Worm (Caenorhabditis elegans): Measurements from ENCODE around the gene col-40.

col-40 gene

DNA sequence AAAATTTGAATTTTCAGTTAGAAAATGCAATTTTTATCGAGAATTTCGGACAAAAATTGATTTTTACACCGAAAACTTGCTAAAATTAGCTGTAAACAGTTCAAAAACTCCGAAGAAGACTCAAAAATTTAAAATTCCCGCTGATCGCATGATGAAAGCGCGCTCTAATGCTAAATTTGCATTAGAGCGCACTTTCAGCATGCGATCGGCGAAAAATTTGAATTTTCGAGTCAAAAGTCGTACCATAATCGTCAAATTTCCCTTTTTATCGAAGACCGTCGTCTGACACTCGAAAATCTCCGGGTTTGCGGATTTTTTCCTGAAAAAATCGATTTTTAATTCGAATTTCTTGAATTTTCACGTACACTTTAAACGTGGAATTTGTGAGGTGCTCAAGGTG lies 26.5 kb upstream of the col-40 start:
- TF ChIP-seq fkh-4 (tag; optimal IDR thresholded peaks at IDR 0.05; ENCODE audit: borderline replicate concordance) (no peak), efl-1 (optimal IDR thresholded peaks at IDR 0.05) (no peak), efl-1 (GFP tag; optimal IDR thresholded peaks at IDR 0.05 in 1 of 2) (peak in 1 of 2 experiments; percentile 49), nhr-84 (tag; optimal IDR thresholded peaks at IDR 0.05) (no peak)

DNA sequence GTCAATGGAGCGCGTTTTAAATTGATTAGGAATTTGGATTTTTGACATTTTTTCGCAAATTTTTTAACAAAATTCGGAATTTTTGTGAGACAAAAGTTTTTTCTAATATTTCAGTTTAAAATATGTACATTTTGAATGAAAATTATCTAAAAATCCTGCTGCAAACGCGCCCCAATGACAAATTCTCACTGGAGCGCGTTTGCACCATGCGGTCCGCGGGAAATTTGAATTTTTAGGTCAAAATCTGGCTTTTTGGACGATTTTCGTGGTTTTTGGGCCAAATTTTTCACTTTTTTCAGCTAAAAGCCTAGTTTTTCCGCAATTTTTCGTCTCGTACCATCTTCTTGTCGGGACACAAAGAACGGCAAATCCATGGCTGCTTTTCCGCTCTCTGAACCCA lies 26.0 kb upstream of the col-40 start:
- TF ChIP-seq hpl-2 (GFP tag; optimal IDR thresholded peaks at IDR 0.05) (no peak), ztf-4 (tag; optimal IDR thresholded peaks at IDR 0.05) (no peak), xbp-1 (tag; optimal IDR thresholded peaks at IDR 0.05) (no peak), ceh-8 (GFP tag; optimal IDR thresholded peaks at IDR 0.05) (no peak)

ce11 chrII:1131821-1132220 lies 25.1 kb upstream of the col-40 start:
- TF ChIP-seq lir-3 (tag; optimal IDR thresholded peaks at IDR 0.05; ENCODE audit: poor library complexity), result no peak
- TF ChIP-seq lin-39 (tag; optimal IDR thresholded peaks at IDR 0.05), result no peak
- no peak for TF ChIP-seq mdl-1 (tag; optimal IDR thresholded peaks at IDR 0.05)
- TF ChIP-seq mab-9 (GFP tag; IDR thresholded peaks at IDR 0.05), result no peak
- TF ChIP-seq sptf-1 (tag; optimal IDR thresholded peaks at IDR 0.05), result no peak
- no peak for TF ChIP-seq lsy-2 (tag; optimal IDR thresholded peaks at IDR 0.05)

ce11 chrII:1131367-1131766 lies 24.6 kb upstream of the col-40 start:
- TF ChIP-seq tlp-1 (tag; optimal IDR thresholded peaks at IDR 0.05), result no peak
- TF ChIP-seq efl-1 (optimal IDR thresholded peaks at IDR 0.05), result no peak
- no peak for TF ChIP-seq efl-1 (GFP tag; optimal IDR thresholded peaks at IDR 0.05 in 1 of 2)
- TF ChIP-seq dpl-1 (GFP tag; optimal IDR thresholded peaks at IDR 0.05), result no peak
- no peak for TF ChIP-seq vab-15 (tag; optimal IDR thresholded peaks at IDR 0.05)
- TF ChIP-seq Y116A8C.19 (tag; optimal IDR thresholded peaks at IDR 0.05; ENCODE audit: borderline replicate concordance), result no peak
- TF ChIP-seq C16A3.4 (tag; optimal IDR thresholded peaks at IDR 0.05), result no peak
- TF ChIP-seq nhr-84 (tag; optimal IDR thresholded peaks at IDR 0.05), result no peak
- no peak for TF ChIP-seq lin-13 (GFP tag; optimal IDR thresholded peaks at IDR 0.05)
- no peak for TF ChIP-seq rnt-1 (tag; optimal IDR thresholded peaks at IDR 0.05)
- no peak for TF ChIP-seq pqm-1 (tag; optimal IDR thresholded peaks at IDR 0.05)
- TF ChIP-seq ceh-63 (GFP tag; optimal IDR thresholded peaks at IDR 0.05), result no peak
- no peak for TF ChIP-seq ceh-90 (tag; optimal IDR thresholded peaks at IDR 0.05)

DNA sequence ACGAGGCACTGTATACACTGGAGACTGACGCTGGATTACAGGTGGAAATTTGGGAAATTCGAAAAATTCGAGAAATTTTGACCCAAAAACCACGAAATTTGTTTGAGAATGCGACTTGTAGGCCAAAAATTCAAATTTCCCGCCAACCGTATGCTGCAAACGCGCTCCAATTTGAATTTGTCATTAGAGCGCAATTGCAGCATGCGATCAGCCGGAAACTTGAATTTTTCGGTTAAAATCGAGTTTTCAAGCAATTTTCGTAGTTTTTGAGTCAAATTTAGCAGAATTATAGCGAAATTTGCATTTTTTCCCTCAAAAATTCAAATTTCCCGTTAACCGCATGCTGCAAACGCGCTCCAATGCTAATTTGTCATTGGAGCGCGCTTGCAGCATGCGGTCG lies 23.5 kb upstream of the col-40 start:
- TF ChIP-seq ceh-63 (GFP tag; optimal IDR thresholded peaks at IDR 0.05), result no peak
- TF ChIP-seq nhr-85 (tag), result peak; percentile 9

ce11 chrII:1127676-1128075 lies 20.9 kb upstream of the col-40 start, which contains the start of gene taf-6.1:
TSS of gene taf-6.1 (plus strand) at chrII:1127976.
- TF ChIP-seq nhr-237 (tag; optimal IDR thresholded peaks at IDR 0.05) (no peak), mef-2 (tag; optimal IDR thresholded peaks at IDR 0.05) (no peak), elt-3 (tag; optimal IDR thresholded peaks at IDR 0.05) (no peak), nhr-12 (tag; optimal IDR thresholded peaks at IDR 0.05) (no peak), grh-1 (GFP tag; IDR thresholded peaks at IDR 0.05) (no peak), nhr-90 (tag; optimal IDR thresholded peaks at IDR 0.05; ENCODE audit: poor library complexity) (no peak), zip-4 (GFP tag; optimal IDR thresholded peaks at IDR 0.05) (no peak), mab-9 (GFP tag; IDR thresholded peaks at IDR 0.05) (no peak), nhr-11 (tag; optimal IDR thresholded peaks at IDR 0.05) (no peak), nhr-47 (tag; optimal IDR thresholded peaks at IDR 0.05) (no peak), dpl-1 (GFP tag; optimal IDR thresholded peaks at IDR 0.05) (no peak), nhr-77 (tag; optimal IDR thresholded peaks at IDR 0.05) (no peak)
